Worm (Caenorhabditis elegans) whole organism, mixed stage, embryonic: ENCODE results near the gene Y71H2AM.29.

Source experiments
- M03D4.4 ChIP-seq: sonication (generic microtip); optimal IDR thresholded peaks from 2 replicates; lab custom pipeline; 2017; ENCODE audit warnings: mild to moderate bottlenecking, missing genetic modification characterization, missing compliant biosample characterization
- bed-3 ChIP-seq: fragments of 200-800 bp; sonication (Bioruptor generic); optimal IDR thresholded peaks from 3 replicates; lab custom pipeline; 2018; ENCODE audit warnings: mild to moderate bottlenecking, missing genetic modification characterization, moderate library complexity, missing compliant biosample characterization
- blmp-1 ChIP-seq: fragments of 150-350 bp; optimal IDR thresholded peaks from 2 replicates; lab custom pipeline; 2014; ENCODE audit warnings: missing biosample characterization, missing genetic modification characterization
- ceh-39 ChIP-seq: fragments of 150-350 bp; optimal IDR thresholded peaks from 2 replicates; lab custom pipeline; 2014; ENCODE audit warnings: missing biosample characterization, missing genetic modification characterization
- ceh-43 ChIP-seq: fragments of 200-800 bp; sonication (Bioruptor generic); optimal IDR thresholded peaks from 2 replicates; lab custom pipeline; 2018; ENCODE audit warnings: mild to moderate bottlenecking, missing genetic modification characterization, moderate library complexity, missing compliant biosample characterization
- ceh-83 ChIP-seq: fragments of 200-800 bp; sonication (Bioruptor generic); optimal IDR thresholded peaks from 2 replicates; lab custom pipeline; 2018; ENCODE audit warnings: mild to moderate bottlenecking, missing genetic modification characterization, missing compliant biosample characterization
- ces-1 ChIP-seq: fragments of 150-350 bp; optimal IDR thresholded peaks from 2 replicates; lab custom pipeline; 2014; ENCODE audit warnings: missing biosample characterization, missing genetic modification reagents, missing genetic modification characterization
- cnd-1 ChIP-seq: fragments of 200-800 bp; sonication (Bioruptor generic); optimal IDR thresholded peaks from 2 replicates; lab custom pipeline; 2018; ENCODE audit warnings: mild to moderate bottlenecking, missing genetic modification characterization, missing compliant biosample characterization
- drap-1 ChIP-seq: fragments of 200-800 bp; sonication (Bioruptor generic); optimal IDR thresholded peaks from 3 replicates; lab custom pipeline; 2018; ENCODE audit warnings: mild to moderate bottlenecking, missing genetic modification characterization, missing compliant biosample characterization
- elt-1 ChIP-seq: sonication (generic microtip); optimal IDR thresholded peaks from 2 replicates; lab custom pipeline; 2017; ENCODE audit warnings: missing genetic modification characterization, mild to moderate bottlenecking, missing compliant biosample characterization, antibody characterized with exemption, moderate library complexity, borderline replicate concordance; ENCODE audit not compliant: insufficient read depth
- elt-3 ChIP-seq: fragments of 150-350 bp; optimal IDR thresholded peaks from 2 replicates; lab custom pipeline; 2014; ENCODE audit warnings: missing biosample characterization, missing genetic modification characterization
- flh-1 ChIP-seq: fragments of 200-800 bp; sonication (Bioruptor generic); optimal IDR thresholded peaks from 2 replicates; lab custom pipeline; 2018; ENCODE audit warnings: mild to moderate bottlenecking, missing genetic modification characterization, moderate library complexity, missing compliant biosample characterization
- ham-2 ChIP-seq: fragments of 200-800 bp; sonication (Bioruptor generic); optimal IDR thresholded peaks from 2 replicates; lab custom pipeline; 2018; ENCODE audit warnings: mild to moderate bottlenecking, missing genetic modification characterization, missing compliant biosample characterization
- hlh-1 ChIP-seq: fragments of 150-350 bp; optimal IDR thresholded peaks from 2 replicates; lab custom pipeline; 2014; ENCODE audit warnings: missing biosample characterization, missing genetic modification reagents, missing genetic modification characterization
- lin-13 ChIP-seq: fragments of 150-350 bp; optimal IDR thresholded peaks from 2 replicates; lab custom pipeline; 2014; ENCODE audit warnings: missing biosample characterization, missing genetic modification characterization
- lin-32 ChIP-seq: fragments of 200-800 bp; sonication (Bioruptor generic); optimal IDR thresholded peaks from 2 replicates; lab custom pipeline; 2018; ENCODE audit warnings: mild to moderate bottlenecking, missing genetic modification characterization, missing compliant biosample characterization
- lsy-2 ChIP-seq: fragments of 150-350 bp; optimal IDR thresholded peaks from 2 replicates; lab custom pipeline; 2014; ENCODE audit warnings: missing biosample characterization, missing genetic modification characterization
- mep-1 ChIP-seq: fragments of 150-350 bp; optimal IDR thresholded peaks from 2 replicates; lab custom pipeline; 2017; ENCODE audit warnings: missing biosample characterization, missing genetic modification reagents, missing genetic modification characterization, inconsistent platforms
- mls-2 ChIP-seq: sonication (generic microtip); optimal IDR thresholded peaks from 2 replicates; lab custom pipeline; 2016; ENCODE audit warnings: mild to moderate bottlenecking, missing genetic modification characterization, moderate library complexity, missing compliant biosample characterization
- nhr-12 ChIP-seq: fragments of 150-350 bp; optimal IDR thresholded peaks from 2 replicates; lab custom pipeline; 2014; ENCODE audit warnings: missing biosample characterization, missing genetic modification characterization
- nhr-2 ChIP-seq: fragments of 150-350 bp; optimal IDR thresholded peaks from 2 replicates; lab custom pipeline; 2014; ENCODE audit warnings: missing biosample characterization, missing genetic modification characterization
- nhr-237 ChIP-seq: fragments of 150-350 bp; optimal IDR thresholded peaks from 2 replicates; lab custom pipeline; 2014; ENCODE audit warnings: missing biosample characterization, missing genetic modification characterization
- nhr-28 ChIP-seq: fragments of 150-350 bp; optimal IDR thresholded peaks from 2 replicates; lab custom pipeline; 2014; ENCODE audit warnings: missing biosample characterization, missing genetic modification characterization
- nhr-76 ChIP-seq: sonication (generic microtip); optimal IDR thresholded peaks from 2 replicates; lab custom pipeline; 2017; ENCODE audit warnings: missing biosample characterization, missing genetic modification characterization
- pha-4 ChIP-seq: fragments of 150-350 bp; optimal IDR thresholded peaks from 2 replicates; lab custom pipeline; 2018; ENCODE audit warnings: missing biosample characterization, missing genetic modification reagents, missing genetic modification characterization
- sem-2 ChIP-seq: fragments of 200-800 bp; sonication (Bioruptor generic); optimal IDR thresholded peaks from 2 replicates; lab custom pipeline; 2018; ENCODE audit warnings: mild to moderate bottlenecking, missing genetic modification characterization, missing compliant biosample characterization
- snpc-4 ChIP-seq: fragments of 150-350 bp; optimal IDR thresholded peaks from 2 replicates; lab custom pipeline; 2014; ENCODE audit warnings: missing biosample characterization, missing genetic modification characterization
- sptf-1 ChIP-seq: sonication (generic microtip); optimal IDR thresholded peaks from 2 replicates; lab custom pipeline; 2017; ENCODE audit warnings: mild to moderate bottlenecking, missing genetic modification characterization, moderate library complexity, missing compliant biosample characterization
- tbx-8 ChIP-seq: fragments of 200-800 bp; sonication (Bioruptor generic); optimal IDR thresholded peaks from 2 replicates; lab custom pipeline; 2018; ENCODE audit warnings: mild to moderate bottlenecking, missing genetic modification characterization, moderate library complexity, missing compliant biosample characterization
- unc-120 ChIP-seq: sonication (generic microtip); optimal IDR thresholded peaks from 2 replicates; lab custom pipeline; 2017; ENCODE audit warnings: missing genetic modification characterization, missing compliant biosample characterization; ENCODE audit not compliant: poor library complexity, severe bottlenecking
- unc-39 ChIP-seq: fragments of 150-350 bp; optimal IDR thresholded peaks from 2 replicates; lab custom pipeline; 2014; ENCODE audit warnings: missing biosample characterization, missing genetic modification characterization
- unc-62 ChIP-seq: fragments of 150-350 bp; optimal IDR thresholded peaks from 2 replicates; lab custom pipeline; 2014; ENCODE audit warnings: missing biosample characterization, missing genetic modification reagents, missing genetic modification characterization
- ztf-11 ChIP-seq: fragments of 150-350 bp; optimal IDR thresholded peaks from 2 replicates; lab custom pipeline; 2014; ENCODE audit warnings: missing biosample characterization, missing genetic modification characterization

The Y71H2AM.29 gene

DNA sequence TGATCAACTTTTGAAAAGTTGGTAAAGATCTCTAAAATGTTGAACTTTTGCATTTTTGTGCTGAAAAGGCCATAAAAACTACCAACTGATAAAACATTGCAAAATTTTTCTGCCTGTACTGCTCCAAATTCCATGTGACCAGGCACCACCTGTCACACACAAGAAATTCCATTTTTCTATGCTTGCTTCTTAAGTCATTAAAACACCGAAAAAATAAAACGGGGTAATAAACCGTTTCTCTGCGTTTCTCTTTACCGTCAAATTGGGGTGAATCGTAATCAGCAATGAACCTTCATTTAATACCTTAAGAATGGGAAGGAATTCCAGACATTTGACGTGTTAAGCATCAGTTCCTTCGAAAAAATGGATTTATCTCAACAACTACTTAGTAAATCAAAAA lies 37.6 kb downstream of the Y71H2AM.29 start:
- TF ChIP-seq unc-120 (tag; lab: Kevin White, UChicago) (no peak), nhr-12 (tag; lab: Kevin White, UChicago) (no peak), lin-13 (tag; lab: Kevin White, UChicago) (no peak), ceh-83 (GFP tag; lab: Kevin White, UChicago) (no peak), elt-3 (no peak), pha-4 (tag; lab: Kevin White, UChicago) (no peak), lin-32 (GFP tag; lab: Kevin White, UChicago) (no peak), lsy-2 (tag; lab: Kevin White, UChicago) (no peak), hlh-1 (no peak), ces-1 (GFP tag; lab: Kevin White, UChicago) (no peak), mep-1 (tag; lab: Kevin White, UChicago) (no peak), sem-2 (no peak)

DNA sequence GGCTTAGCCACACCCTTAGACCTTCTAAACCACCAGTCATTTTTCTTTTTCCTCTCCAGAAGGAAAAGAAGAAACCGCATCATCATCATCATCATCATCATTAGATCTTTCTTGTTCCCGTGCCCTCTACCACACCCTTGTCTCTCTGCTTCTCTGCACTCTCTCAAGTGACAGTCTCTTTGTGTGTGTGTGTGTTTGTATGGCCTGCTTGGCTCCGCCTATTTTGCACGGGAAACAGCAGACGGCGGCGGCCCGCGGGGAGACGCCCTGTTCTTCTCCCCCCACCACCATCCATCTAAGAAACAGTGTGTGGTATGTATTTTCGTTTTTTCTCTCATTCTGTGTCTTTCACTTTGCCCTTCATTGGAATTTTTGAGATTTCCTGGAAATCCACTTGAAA lies 39.2 kb downstream of the Y71H2AM.29 start:
- TF ChIP-seq nhr-2 (tag; lab: Kevin White, UChicago) (no peak), sem-2 (no peak), pha-4 (tag; lab: Kevin White, UChicago) (peak; percentile 20), unc-62 (peak; percentile 4), drap-1 (GFP tag; lab: Kevin White, UChicago) (peak; percentile 19), sptf-1 (tag; lab: Kevin White, UChicago) (peak; percentile 34), ham-2 (GFP tag; lab: Kevin White, UChicago) (peak; percentile 21), cnd-1 (tag; lab: Kevin White, UChicago) (peak; percentile 7), lin-13 (tag; lab: Kevin White, UChicago) (peak; percentile 15)

DNA sequence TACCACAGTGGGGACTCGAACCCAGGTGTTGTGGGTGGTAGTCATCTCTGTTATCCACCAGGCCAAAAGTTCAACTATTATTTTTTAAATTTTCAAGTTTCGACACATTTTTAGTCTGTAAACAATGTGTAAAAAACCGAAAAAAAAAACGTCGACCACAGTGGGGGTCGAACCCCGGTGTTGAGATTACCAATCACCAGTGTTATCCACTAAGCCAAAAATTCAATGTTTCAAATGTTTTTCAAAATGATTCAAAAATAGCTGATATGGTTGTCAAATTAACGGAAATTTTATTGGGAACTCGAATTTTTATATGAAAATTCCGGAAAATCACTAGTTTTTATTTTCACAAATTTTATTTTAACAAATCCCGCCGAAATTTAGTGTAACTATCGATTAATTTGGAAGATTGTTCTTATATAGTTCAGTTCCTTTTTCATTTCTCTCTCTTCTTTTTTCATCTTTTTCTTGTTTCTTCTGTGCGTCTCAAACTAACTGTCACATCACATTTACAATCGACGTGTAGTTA lies 40.6 kb downstream of the Y71H2AM.29 start:
- TF ChIP-seq ceh-43 (GFP tag; lab: Kevin White, UChicago) (no peak), hlh-1 (no peak), snpc-4 (no peak), ztf-11 (tag; lab: Kevin White, UChicago) (no peak), nhr-76 (tag; lab: Kevin White, UChicago) (no peak), bed-3 (GFP tag; lab: Kevin White, UChicago) (no peak), elt-1 (tag; lab: Kevin White, UChicago) (no peak), M03D4.4 (tag; lab: Kevin White, UChicago) (no peak), sptf-1 (tag; lab: Kevin White, UChicago) (no peak), ces-1 (GFP tag; lab: Kevin White, UChicago) (no peak), nhr-12 (tag; lab: Kevin White, UChicago) (no peak), unc-120 (tag; lab: Kevin White, UChicago) (no peak), unc-62 (no peak), tbx-8 (no peak), blmp-1 (tag; lab: Kevin White, UChicago) (no peak), pha-4 (tag; lab: Kevin White, UChicago) (no peak), lin-32 (GFP tag; lab: Kevin White, UChicago) (no peak), nhr-28 (tag; lab: Kevin White, UChicago) (no peak), elt-3 (no peak)

DNA sequence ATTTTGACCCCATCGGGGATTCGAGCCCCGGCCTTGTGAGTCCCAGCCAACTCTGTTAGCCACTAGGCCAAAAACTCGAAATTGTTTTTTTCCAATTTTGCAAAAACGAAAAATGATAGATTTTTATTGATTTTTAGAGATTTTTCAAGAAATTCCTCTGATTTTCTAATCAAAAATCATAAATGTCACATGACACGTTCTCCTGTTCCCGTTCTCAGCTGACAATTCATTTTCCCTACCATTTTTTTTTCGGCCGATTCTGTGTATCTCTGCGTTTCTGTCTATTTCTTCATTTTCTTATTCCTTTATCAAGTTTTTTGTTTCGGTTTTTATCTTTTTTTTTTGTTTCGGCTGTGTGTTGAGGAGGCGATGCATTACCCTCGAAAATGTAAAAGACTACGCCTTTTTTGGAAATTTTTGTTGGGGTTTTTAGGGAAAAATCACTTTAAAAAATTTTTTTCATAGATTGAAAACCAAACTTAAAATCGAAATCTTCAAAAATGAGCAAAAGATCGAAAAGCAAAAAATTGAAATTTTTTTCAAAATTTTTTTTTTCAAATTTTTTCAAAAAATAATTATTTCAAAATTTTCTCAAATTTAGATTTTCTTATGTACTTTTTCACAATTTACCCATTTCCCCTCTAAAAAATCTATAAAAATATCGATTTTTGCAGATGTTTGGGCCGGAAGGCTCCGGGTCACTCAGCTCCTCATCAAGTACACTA lies 41.7 kb downstream of the Y71H2AM.29 start, which contains the start of gene klf-1:
Gene klf-1, plus strand, starts transcription at position 675 of the 725 bp plus-strand sequence.
- no peak for TF ChIP-seq lin-32 (GFP tag; lab: Kevin White, UChicago)
- TF ChIP-seq drap-1 (GFP tag; lab: Kevin White, UChicago): no peak
- no peak for TF ChIP-seq unc-120 (tag; lab: Kevin White, UChicago)
- TF ChIP-seq nhr-237 (tag; lab: Kevin White, UChicago): no peak
- no peak for TF ChIP-seq ceh-39 (tag; lab: Kevin White, UChicago)
- TF ChIP-seq unc-39: no peak
- no peak for TF ChIP-seq flh-1 (GFP tag; lab: Kevin White, UChicago)
- no peak for TF ChIP-seq nhr-12 (tag; lab: Kevin White, UChicago)
- TF ChIP-seq nhr-76 (tag; lab: Kevin White, UChicago): no peak
- TF ChIP-seq cnd-1 (tag; lab: Kevin White, UChicago): no peak
- TF ChIP-seq ztf-11 (tag; lab: Kevin White, UChicago): no peak
- no peak for TF ChIP-seq sptf-1 (tag; lab: Kevin White, UChicago)
- no peak for TF ChIP-seq bed-3 (GFP tag; lab: Kevin White, UChicago)
- no peak for TF ChIP-seq mep-1 (tag; lab: Kevin White, UChicago)
- TF ChIP-seq mls-2: no peak
